Worm (Caenorhabditis elegans): ENCODE data around the gene cyp-34A9.

DNA sequence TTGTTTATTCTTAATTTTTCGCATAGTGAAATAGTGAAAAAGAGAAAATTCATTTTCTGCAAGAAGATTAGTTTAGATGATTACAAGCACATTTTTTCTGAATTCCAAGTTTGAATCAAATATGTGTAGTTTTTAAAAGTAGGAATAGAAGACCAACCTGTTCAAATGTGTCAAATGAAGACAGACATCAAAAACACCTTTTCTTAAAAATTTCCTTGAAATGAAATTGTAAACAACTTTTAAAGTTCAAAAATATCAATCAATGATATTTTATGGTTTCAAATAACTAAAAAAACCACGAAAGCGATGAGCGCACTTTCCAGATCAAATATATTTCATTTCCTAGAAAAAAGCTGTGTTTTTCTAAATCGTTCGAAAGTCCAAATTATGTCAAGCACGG lies 11.3 kb upstream of the cyp-34A9 start, which contains the start of gene nlp-30:
- TF ChIP-seq lin-39 (tag; optimal IDR thresholded peaks at IDR 0.05) (no peak), nhr-11 (tag; optimal IDR thresholded peaks at IDR 0.05) (no peak), nhr-12 (tag; optimal IDR thresholded peaks at IDR 0.05) (no peak)

Data from whole organism, L3 larva.